Fruit fly (Drosophila melanogaster) whole organism, prepupa: ENCODE data around the gene Tengl1.

Experiments
- Blimp-1 ChIP-seq: fragments of 200-800 bp; sonication (Bioruptor generic); optimal IDR thresholded peaks from 3 replicates; lab custom pipeline; 2017; ENCODE audit warnings: missing biosample characterization, missing genetic modification characterization, mild to moderate bottlenecking, moderate library complexity, missing genetic modification reagents
- CG10631 ChIP-seq: fragments of 200-800 bp; sonication (Bioruptor generic); optimal IDR thresholded peaks from 2 replicates; lab custom pipeline; 2016; ENCODE audit warnings: missing biosample characterization, missing genetic modification characterization
- CG10669 ChIP-seq: fragments of 200-800 bp; sonication (Bioruptor generic); optimal IDR thresholded peaks from 3 replicates; lab custom pipeline; 2018; ENCODE audit warnings: missing biosample characterization, mild to moderate bottlenecking, missing genetic modification characterization, moderate library complexity
- CG11762 ChIP-seq: fragments of 200-800 bp; sonication (Bioruptor generic); optimal IDR thresholded peaks from 3 replicates; lab custom pipeline; 2016; ENCODE audit warnings: missing biosample characterization, missing genetic modification characterization; ENCODE audit not compliant: insufficient read depth
- CG11902 ChIP-seq: fragments of 200-800 bp; sonication (Bioruptor generic); optimal IDR thresholded peaks from 3 replicates; lab custom pipeline; 2016; ENCODE audit warnings: missing biosample characterization, missing genetic modification characterization
- CG1621 ChIP-seq: fragments of 200-800 bp; sonication (Bioruptor generic); optimal IDR thresholded peaks from 3 replicates; lab custom pipeline; 2018; ENCODE audit warnings: missing biosample characterization, mild to moderate bottlenecking, missing genetic modification characterization
- CG16779 ChIP-seq: fragments of 200-800 bp; sonication (Bioruptor generic); optimal IDR thresholded peaks from 3 replicates; lab custom pipeline; 2017; ENCODE audit warnings: missing biosample characterization, mild to moderate bottlenecking, missing genetic modification characterization
- CG3032 ChIP-seq: fragments of 200-800 bp; optimal IDR thresholded peaks from 2 replicates; lab custom pipeline; 2019; ENCODE audit warnings: missing biosample characterization, mild to moderate bottlenecking, missing genetic modification characterization, moderate library complexity
- CG34406 ChIP-seq: fragments of 200-800 bp; sonication (Bioruptor generic); optimal IDR thresholded peaks from 3 replicates; lab custom pipeline; 2016; ENCODE audit warnings: missing biosample characterization, missing genetic modification characterization
- CG3919 ChIP-seq: fragments of 200-800 bp; sonication (Bioruptor generic); optimal IDR thresholded peaks from 3 replicates; lab custom pipeline; 2016; ENCODE audit warnings: missing biosample characterization, missing genetic modification characterization
- CG4318 ChIP-seq: fragments of 200-800 bp; sonication (Bioruptor generic); optimal IDR thresholded peaks from 3 replicates; lab custom pipeline; 2017; ENCODE audit warnings: missing biosample characterization, mild to moderate bottlenecking, missing genetic modification characterization
- CG6163 ChIP-seq: fragments of 200-800 bp; sonication (Bioruptor generic); IDR thresholded peaks from 3 replicates; pipeline ENCODE4 v1.3.6; 2022; ENCODE audit warnings: missing biosample characterization, missing genetic modification characterization
- CG6276 ChIP-seq: fragments of 200-800 bp; sonication (Bioruptor generic); optimal IDR thresholded peaks from 2 replicates; lab custom pipeline; 2017; ENCODE audit warnings: missing biosample characterization, mild to moderate bottlenecking, missing genetic modification characterization
- CG6792 ChIP-seq: fragments of 200-800 bp; sonication (Bioruptor generic); optimal IDR thresholded peaks from 3 replicates; lab custom pipeline; 2016; ENCODE audit warnings: missing biosample characterization, missing genetic modification characterization
- CG6808 ChIP-seq: fragments of 200-800 bp; sonication (Bioruptor generic); optimal IDR thresholded peaks from 3 replicates; lab custom pipeline; 2017; ENCODE audit warnings: missing biosample characterization, missing genetic modification characterization, mild to moderate bottlenecking, moderate library complexity, missing genetic modification reagents
- CG6854 ChIP-seq: fragments of 200-800 bp; sonication (Bioruptor generic); optimal IDR thresholded peaks from 2 replicates; lab custom pipeline; 2017; ENCODE audit warnings: missing biosample characterization, mild to moderate bottlenecking, missing genetic modification characterization
- CG7368 ChIP-seq: fragments of 200-800 bp; sonication (Bioruptor generic); optimal IDR thresholded peaks from 3 replicates; lab custom pipeline; 2016; ENCODE audit warnings: missing biosample characterization, missing genetic modification characterization
- CG8119 ChIP-seq: fragments of 200-800 bp; sonication (Bioruptor generic); IDR thresholded peaks from 3 replicates; pipeline ENCODE4 v1.3.6; 2022; ENCODE audit warnings: missing biosample characterization, missing genetic modification characterization
- CG8319 ChIP-seq: fragments of 200-800 bp; sonication (Bioruptor generic); optimal IDR thresholded peaks from 3 replicates; lab custom pipeline; 2016; ENCODE audit warnings: missing biosample characterization, missing genetic modification characterization
- CG8632 ChIP-seq: fragments of 200-800 bp; sonication (Bioruptor generic); optimal IDR thresholded peaks from 3 replicates; lab custom pipeline; 2016; ENCODE audit warnings: missing biosample characterization, missing genetic modification characterization
- CG9139 ChIP-seq: fragments of 200-800 bp; sonication (Bioruptor generic); optimal IDR thresholded peaks from 3 replicates; lab custom pipeline; 2017; ENCODE audit warnings: missing biosample characterization, mild to moderate bottlenecking, missing genetic modification characterization
- Eip75B ChIP-seq: fragments of 200-800 bp; sonication (Bioruptor generic); optimal IDR thresholded peaks from 3 replicates; lab custom pipeline; 2016; ENCODE audit warnings: missing biosample characterization, missing genetic modification characterization
- Eip93F ChIP-seq: fragments of 200-800 bp; sonication (Bioruptor generic); optimal IDR thresholded peaks from 2 replicates; lab custom pipeline; 2016; ENCODE audit warnings: missing biosample characterization, mild to moderate bottlenecking, missing genetic modification characterization
- Ets21C ChIP-seq: fragments of 200-800 bp; sonication (Bioruptor generic); optimal IDR thresholded peaks from 3 replicates; lab custom pipeline; 2016; ENCODE audit warnings: missing biosample characterization, missing genetic modification characterization
- Gug ChIP-seq: fragments of 200-800 bp; sonication (Bioruptor generic); IDR thresholded peaks from 2 replicates; pipeline ENCODE4 v1.3.6; 2022; ENCODE audit warnings: missing biosample characterization, missing genetic modification characterization
- Hr38 ChIP-seq: sonication (Bioruptor generic); optimal IDR thresholded peaks from 2 replicates; lab custom pipeline; 2016; ENCODE audit warnings: missing biosample characterization, missing genetic modification characterization
- Hr4 ChIP-seq: fragments of 200-800 bp; sonication (Bioruptor generic); optimal IDR thresholded peaks from 3 replicates; lab custom pipeline; 2016; ENCODE audit warnings: missing biosample characterization, missing genetic modification characterization
- Lpt ChIP-seq: fragments of 200-800 bp; sonication (Bioruptor generic); optimal IDR thresholded peaks from 3 replicates; lab custom pipeline; 2016; ENCODE audit warnings: missing biosample characterization, missing genetic modification characterization
- Met ChIP-seq: fragments of 200-800 bp; sonication (Bioruptor generic); optimal IDR thresholded peaks from 3 replicates; lab custom pipeline; 2016; ENCODE audit warnings: missing biosample characterization, missing genetic modification characterization
- OdsH ChIP-seq: fragments of 200-800 bp; sonication (Bioruptor generic); optimal IDR thresholded peaks from 3 replicates; lab custom pipeline; 2016; ENCODE audit warnings: missing biosample characterization, missing genetic modification characterization
- Smox ChIP-seq: fragments of 200-800 bp; sonication (Bioruptor generic); optimal IDR thresholded peaks from 3 replicates; lab custom pipeline; 2016; ENCODE audit warnings: missing biosample characterization, missing genetic modification characterization
- Sox14 ChIP-seq: fragments of 200-800 bp; sonication (Bioruptor generic); optimal IDR thresholded peaks from 3 replicates; lab custom pipeline; 2016; ENCODE audit warnings: missing biosample characterization, missing genetic modification characterization
- Sox15 ChIP-seq: fragments of 200-800 bp; sonication (Bioruptor generic); optimal IDR thresholded peaks from 3 replicates; lab custom pipeline; 2016; ENCODE audit warnings: missing biosample characterization, missing genetic modification characterization
- achi ChIP-seq: fragments of 200-800 bp; sonication (Bioruptor generic); optimal IDR thresholded peaks from 3 replicates; lab custom pipeline; 2016; ENCODE audit warnings: missing biosample characterization, missing genetic modification characterization
- dac ChIP-seq: fragments of 200-800 bp; sonication (Bioruptor generic); optimal IDR thresholded peaks from 2 replicates; lab custom pipeline; 2017; ENCODE audit warnings: missing biosample characterization, mild to moderate bottlenecking, missing genetic modification characterization
- dsx ChIP-seq: fragments of 200-800 bp; optimal IDR thresholded peaks from 3 replicates; lab custom pipeline; 2019; ENCODE audit warnings: missing biosample characterization, mild to moderate bottlenecking, missing genetic modification characterization, moderate library complexity; ENCODE audit not compliant: poor library complexity, severe bottlenecking
- eg ChIP-seq: fragments of 200-800 bp; sonication (Bioruptor generic); IDR thresholded peaks from 3 replicates; pipeline ENCODE4 v1.3.6; 2022; ENCODE audit warnings: missing biosample characterization, missing genetic modification characterization
- esn ChIP-seq: fragments of 200-800 bp; sonication (Bioruptor generic); optimal IDR thresholded peaks from 2 replicates; lab custom pipeline; 2016; ENCODE audit warnings: missing biosample characterization, mild to moderate bottlenecking, missing genetic modification characterization, moderate library complexity
- fd59A ChIP-seq: fragments of 200-800 bp; sonication (Bioruptor generic); optimal IDR thresholded peaks from 2 replicates; lab custom pipeline; 2017; ENCODE audit warnings: missing biosample characterization, mild to moderate bottlenecking, missing genetic modification characterization, missing genetic modification reagents
- fd85E ChIP-seq: fragments of 200-800 bp; sonication (Bioruptor generic); optimal IDR thresholded peaks from 3 replicates; lab custom pipeline; 2016; ENCODE audit warnings: missing biosample characterization, missing genetic modification characterization
- lz ChIP-seq: fragments of 200-800 bp; sonication (Bioruptor generic); optimal IDR thresholded peaks from 3 replicates; lab custom pipeline; 2016; ENCODE audit warnings: missing biosample characterization, missing genetic modification characterization
- ss ChIP-seq, 2 experiments: fragments of 200-800 bp; sonication (Bioruptor generic); optimal IDR thresholded peaks; 2 replicates in 1 of 2; 3 replicates in 1 of 2; lab custom pipeline; 2017 to 2018; ENCODE audit warnings: mild to moderate bottlenecking in 2 of 2, missing biosample characterization in 2 of 2, missing genetic modification characterization in 2 of 2, moderate library complexity in 1 of 2
- svp ChIP-seq: fragments of 200-800 bp; sonication (Bioruptor generic); peaks from one replicate; lab custom pipeline; 2016; ENCODE audit warnings: missing biosample characterization, missing genetic modification characterization
- vri ChIP-seq: fragments of 200-800 bp; sonication (Bioruptor generic); optimal IDR thresholded peaks from 3 replicates; lab custom pipeline; 2016; ENCODE audit warnings: missing biosample characterization, mild to moderate bottlenecking, missing genetic modification characterization

The Tengl1 gene

DNA sequence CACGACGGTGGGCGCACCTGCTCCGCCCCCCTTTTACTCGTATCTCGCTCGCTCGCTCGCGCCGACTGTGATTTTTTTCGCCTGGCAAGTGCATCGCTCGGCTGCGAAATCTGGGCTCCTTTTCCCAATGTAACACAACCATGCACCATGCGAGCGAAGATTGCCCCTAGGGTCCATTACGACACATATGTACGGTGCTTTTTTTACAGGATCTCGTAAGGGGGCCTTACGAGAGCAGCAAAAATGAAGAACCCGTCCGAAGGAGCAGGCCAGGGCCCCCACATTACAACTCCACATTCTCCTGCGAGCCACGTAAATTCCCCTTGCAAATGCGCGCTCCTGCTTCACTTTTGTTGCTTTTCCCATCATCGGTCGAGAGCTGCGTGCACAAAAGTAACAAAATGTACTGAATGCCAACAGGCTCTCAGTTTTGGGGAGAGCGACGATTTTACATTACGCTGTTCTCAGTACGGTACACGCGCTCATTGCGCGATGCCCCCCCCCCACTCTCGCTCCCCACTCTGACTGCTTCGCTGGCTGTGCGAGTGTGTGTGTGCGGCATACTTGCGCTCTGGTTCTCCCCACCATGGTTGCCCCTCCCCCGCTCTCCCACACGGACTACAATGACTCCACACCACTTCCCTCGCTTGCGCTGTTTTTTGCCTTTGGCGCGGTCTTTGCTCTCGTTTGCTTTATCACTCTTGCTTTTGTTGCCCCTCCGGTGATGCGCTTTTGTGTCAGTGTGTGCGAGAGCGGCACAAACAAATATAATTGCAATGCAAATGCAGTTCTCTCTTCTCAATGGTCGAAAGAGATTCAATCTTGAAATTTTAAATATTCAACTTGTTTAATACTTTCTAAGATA, 37.3 kb downstream of the Tengl1 start (continued):
- TF ChIP-seq lz (GFP tag; lab: Kevin White, UChicago) (peak; percentile 4), CG8119 (GFP tag; lab: Robert Waterston, UW) (peak; percentile 64; the same call in 1 of the 3 replicates), Blimp-1 (GFP tag; lab: Kevin White, UChicago) (peak; percentile 99), esn (peak; percentile 18), CG6792 (GFP tag; lab: Kevin White, UChicago) (peak; percentile 45), CG6808 (GFP tag; lab: Kevin White, UChicago) (peak; percentile 64), CG7368 (peak; percentile 6), CG9139 (GFP tag; lab: Kevin White, UChicago) (peak; percentile 57), Eip75B (GFP tag; lab: Kevin White, UChicago) (peak; percentile 75), CG34406 (GFP tag; lab: Kevin White, UChicago) (no peak)

DNA sequence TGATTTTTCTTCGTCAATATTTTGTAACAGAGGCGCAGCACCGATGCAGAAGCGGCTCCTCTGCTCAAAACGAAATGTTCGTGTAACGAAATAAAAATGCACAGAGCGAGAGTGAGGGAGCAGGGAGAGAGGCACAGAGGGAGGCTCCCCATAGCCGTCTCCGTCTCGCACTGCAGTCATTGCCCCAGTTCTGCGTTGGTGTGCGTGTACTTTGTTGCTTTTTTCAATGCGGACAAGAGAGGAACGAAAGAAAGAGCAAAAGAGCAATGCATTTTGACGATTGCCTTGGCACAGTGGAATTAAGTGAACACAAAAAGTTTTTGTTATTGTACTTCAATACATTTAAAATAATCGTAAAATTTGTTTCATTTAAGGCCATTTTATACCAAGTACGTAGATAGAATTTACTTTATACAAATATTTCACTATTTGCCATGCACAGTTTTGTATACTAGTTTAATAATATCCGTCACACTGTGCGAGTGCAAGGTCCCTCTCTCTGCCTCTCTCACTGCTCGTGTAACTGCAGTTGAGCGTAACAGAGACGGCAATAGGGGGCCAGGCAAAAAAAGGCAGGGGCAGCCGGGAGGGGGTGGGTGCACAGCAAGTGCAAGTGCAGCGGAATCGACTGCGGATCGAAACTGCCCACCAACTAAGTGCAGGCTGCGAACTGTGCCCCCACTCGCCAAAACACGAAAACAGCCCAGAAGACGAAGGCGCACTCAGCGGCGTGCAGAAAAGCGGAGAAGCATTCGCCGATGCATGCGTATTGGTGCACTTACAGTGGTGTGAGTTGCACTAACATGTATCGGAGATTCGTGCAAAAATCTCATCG, 38.2 kb downstream of the Tengl1 start:
- peak; percentile 100 for TF ChIP-seq CG8119 (GFP tag; lab: Robert Waterston, UW)
- peak; percentile 99 for TF ChIP-seq dsx
- TF ChIP-seq Sox15 (GFP tag; lab: Kevin White, UChicago) = peak; percentile 99
- TF ChIP-seq CG3919 (GFP tag; lab: Kevin White, UChicago) = peak; percentile 100
- TF ChIP-seq CG7368 = peak; percentile 100
- TF ChIP-seq CG8319 (GFP tag; lab: Kevin White, UChicago) = peak; percentile 100
- peak; percentile 100 for TF ChIP-seq Met (GFP tag; lab: Kevin White, UChicago)
- peak; percentile 100 for TF ChIP-seq lz (GFP tag; lab: Kevin White, UChicago)
- TF ChIP-seq CG3032 (tag; lab: Kevin White, UChicago) = peak; percentile 100
- peak; percentile 99 for TF ChIP-seq dac (GFP tag; lab: Kevin White, UChicago)
- peak; percentile 100 for TF ChIP-seq Lpt (GFP tag; lab: Kevin White, UChicago)
- peak; percentile 99 for TF ChIP-seq fd59A (GFP tag; lab: Kevin White, UChicago)
- TF ChIP-seq CG6792 (GFP tag; lab: Kevin White, UChicago) = peak; percentile 100
- TF ChIP-seq CG10669 (GFP tag; lab: Kevin White, UChicago) = peak; percentile 100
- TF ChIP-seq esn = peak; percentile 100
- TF ChIP-seq eg = peak; percentile 100
- TF ChIP-seq CG34406 (GFP tag; lab: Kevin White, UChicago) = peak; percentile 100
- peak; percentile 99 for TF ChIP-seq vri (GFP tag; lab: Kevin White, UChicago)
- peak; percentile 98 for TF ChIP-seq Hr38 (GFP tag; lab: Kevin White, UChicago)
- TF ChIP-seq Hr4 (GFP tag; lab: Kevin White, UChicago) = peak; percentile 100
- TF ChIP-seq Smox (GFP tag; lab: Kevin White, UChicago) = peak; percentile 100
- TF ChIP-seq CG6854 (GFP tag; lab: Kevin White, UChicago) = peak; percentile 99
- TF ChIP-seq CG4318 (GFP tag; lab: Kevin White, UChicago) = peak; percentile 100
- TF ChIP-seq CG16779 = peak; percentile 99
- TF ChIP-seq svp (GFP tag; lab: Kevin White, UChicago) = peak; percentile 100
- TF ChIP-seq CG11762 (GFP tag; lab: Kevin White, UChicago) = peak; percentile 100
- peak; percentile 100 for TF ChIP-seq Ets21C
- peak; percentile 98 for TF ChIP-seq fd85E (GFP tag; lab: Kevin White, UChicago)
- peak; percentile 100 for TF ChIP-seq CG8632 (GFP tag; lab: Kevin White, UChicago)
- peak; percentile 100 for TF ChIP-seq CG10631 (GFP tag; lab: Kevin White, UChicago)
- peak; percentile 99 for TF ChIP-seq achi
- peak; percentile 100 for TF ChIP-seq CG6163 (GFP tag; lab: Robert Waterston, UW)
- TF ChIP-seq CG9139 (GFP tag; lab: Kevin White, UChicago) = peak; percentile 100
- no peak for TF ChIP-seq Eip93F (GFP tag; lab: Kevin White, UChicago)
- peak; percentile 99 for TF ChIP-seq CG1621
- peak; percentile 99 for TF ChIP-seq CG11902
- peak; percentile 100 for TF ChIP-seq ss (GFP tag; optimal IDR thresholded peaks at IDR 0.05; lab: Kevin White, UChicago)
- peak; percentile 100 for TF ChIP-seq Gug (GFP tag; lab: Robert Waterston, UW)
- peak; percentile 100 for TF ChIP-seq CG6276
- TF ChIP-seq CG6808 (GFP tag; lab: Kevin White, UChicago) = peak; percentile 99
- TF ChIP-seq OdsH = peak; percentile 100
- peak; percentile 100 for TF ChIP-seq Sox14 (GFP tag; lab: Kevin White, UChicago)
